Fruit fly (Drosophila melanogaster): ENCODE measurements around the gene c12.1.

dm6 chrX:9355996-9356708 is 37.1 kb upstream of the c12.1 start, which contains the start of the genes Zdhhc8 and BCL7-like:
- no peak for TF ChIP-seq EcR (GFP tag; optimal IDR thresholded peaks at IDR 0.05)
- TF ChIP-seq psq (optimal IDR thresholded peaks at IDR 0.05): no peak
- no peak for TF ChIP-seq usp (GFP tag; optimal IDR thresholded peaks at IDR 0.05)
